Fruit fly (Drosophila melanogaster): ENCODE results near the gene Cpr72Ec.

DNA sequence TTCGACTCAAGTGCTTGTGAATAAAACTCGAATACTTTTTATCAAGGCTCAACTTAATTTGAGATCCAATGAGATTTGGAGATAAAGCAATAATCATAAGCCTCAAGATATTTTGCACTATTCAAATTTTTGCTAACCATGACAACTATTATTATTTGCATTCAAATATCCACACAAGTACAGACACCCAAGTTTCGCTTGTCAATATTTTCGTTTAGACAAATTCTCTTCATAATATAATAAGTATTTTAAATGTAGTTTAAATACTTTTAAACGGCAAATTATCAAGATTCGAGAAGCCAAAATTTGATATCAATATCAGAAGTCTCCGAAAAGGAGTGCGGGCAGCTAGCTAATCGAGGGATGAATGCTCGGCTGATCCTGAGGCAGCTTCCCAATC, 37.6 kb downstream of the Cpr72Ec start, which contains the start of gene CG33061:
- TF ChIP-seq CG11902 (GFP tag; optimal IDR thresholded peaks at IDR 0.05) (no peak), achi (GFP tag; optimal IDR thresholded peaks at IDR 0.05) (no peak), Gug (GFP tag; IDR thresholded peaks at IDR 0.05) (no peak), CG10669 (GFP tag; optimal IDR thresholded peaks at IDR 0.05) (no peak), OdsH (GFP tag; optimal IDR thresholded peaks at IDR 0.05) (no peak), fkh (GFP tag; optimal IDR thresholded peaks at IDR 0.05) (no peak), Eip78C (GFP tag) (no peak), CG6854 (GFP tag; optimal IDR thresholded peaks at IDR 0.05) (no peak), CG3919 (GFP tag; optimal IDR thresholded peaks at IDR 0.05) (no peak), salr (GFP tag; optimal IDR thresholded peaks at IDR 0.05) (no peak), Hr39 (GFP tag; optimal IDR thresholded peaks at IDR 0.05) (no peak), CG3032 (tag; optimal IDR thresholded peaks at IDR 0.05) (no peak), CG16779 (tag; optimal IDR thresholded peaks at IDR 0.05) (no peak), esn (GFP tag; optimal IDR thresholded peaks at IDR 0.05) (no peak)
